Worm (Caenorhabditis elegans) whole organism, L3 larva: ENCODE data around the gene ttbk-6.

ENCODE experiments used
- ceh-16 ChIP-seq: sonication (generic microtip); optimal IDR thresholded peaks from 2 replicates; lab custom pipeline; 2017; ENCODE audit warnings: missing biosample characterization, missing genetic modification characterization
- elt-1 ChIP-seq: fragments of 150-350 bp; optimal IDR thresholded peaks from 2 replicates; lab custom pipeline; 2014; ENCODE audit warnings: missing biosample characterization, missing genetic modification characterization
- fos-1 ChIP-seq: fragments of 150-350 bp; optimal IDR thresholded peaks from 2 replicates; lab custom pipeline; 2014; ENCODE audit warnings: missing biosample characterization, missing genetic modification characterization
- jun-1 ChIP-seq: fragments of 150-350 bp; optimal IDR thresholded peaks from 2 replicates; lab custom pipeline; 2014; ENCODE audit warnings: missing biosample characterization, missing genetic modification reagents, missing genetic modification characterization
- lsy-12 ChIP-seq: sonication (generic microtip); optimal IDR thresholded peaks from 2 replicates; lab custom pipeline; 2016; ENCODE audit warnings: mild to moderate bottlenecking, missing genetic modification characterization, missing compliant biosample characterization
- mdl-1 ChIP-seq: fragments of 150-350 bp; optimal IDR thresholded peaks from 2 replicates; lab custom pipeline; 2014; ENCODE audit warnings: missing biosample characterization, missing genetic modification characterization
- nhr-28 ChIP-seq: fragments of 150-350 bp; optimal IDR thresholded peaks from 2 replicates; lab custom pipeline; 2014; ENCODE audit warnings: missing biosample characterization, missing genetic modification characterization
- nhr-67 ChIP-seq: fragments of 150-350 bp; optimal IDR thresholded peaks from 2 replicates; lab custom pipeline; 2014; ENCODE audit warnings: missing biosample characterization, missing genetic modification characterization
- sea-2 ChIP-seq: fragments of 150-350 bp; sonication (generic microtip); optimal IDR thresholded peaks from 4 replicates; lab custom pipeline; 2014; ENCODE audit warnings: missing biosample characterization, missing genetic modification reagents, missing genetic modification characterization
- skn-1 ChIP-seq: fragments of 150-350 bp; optimal IDR thresholded peaks from 2 replicates; lab custom pipeline; 2014; ENCODE audit warnings: missing biosample characterization, missing genetic modification characterization
- ztf-11 ChIP-seq: fragments of 150-350 bp; optimal IDR thresholded peaks from 2 replicates; lab custom pipeline; 2014; ENCODE audit warnings: missing biosample characterization, missing genetic modification characterization

DNA sequence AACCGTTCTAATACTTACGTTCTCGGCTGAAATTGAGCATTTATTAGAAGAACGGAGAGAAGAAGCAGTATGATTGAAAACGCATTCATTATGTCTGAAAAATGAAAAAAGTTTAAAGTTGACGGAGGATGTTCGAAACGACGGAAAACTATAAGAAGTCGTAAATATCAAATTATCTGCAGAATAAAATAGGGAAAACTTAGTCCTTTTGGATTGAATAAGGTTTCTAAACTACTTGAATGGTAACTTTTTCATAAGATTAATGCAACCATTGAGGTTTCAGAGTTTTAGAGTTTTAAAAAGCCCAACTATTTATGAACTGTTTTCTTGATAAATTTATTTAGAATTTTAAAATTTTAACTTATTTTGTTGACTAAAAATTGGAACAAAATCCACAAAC is 3.0 kb upstream of the ttbk-6 start, which contains the start of gene C45G9.12:
- TF ChIP-seq nhr-28 (tag; lab: Kevin White, UChicago) (no peak), ztf-11 (tag; lab: Kevin White, UChicago) (no peak), fos-1 (tag; lab: Kevin White, UChicago) (no peak), skn-1 (tag; lab: Kevin White, UChicago) (no peak), mdl-1 (tag; lab: Kevin White, UChicago) (no peak), ceh-16 (tag; lab: Kevin White, UChicago) (no peak), lsy-12 (tag; lab: Kevin White, UChicago) (no peak), jun-1 (tag; lab: Kevin White, UChicago) (no peak), sea-2 (GFP tag; lab: Kevin White, UChicago) (no peak), nhr-67 (tag; lab: Kevin White, UChicago) (no peak), elt-1 (no peak)
